Fruit fly (Drosophila melanogaster) Kc167 (cell line): ENCODE data around the gene ERp44.

Experiments used
- insv ChIP-seq: fragments of >200 bp; optimal IDR thresholded peaks from 3 replicates; lab custom pipeline; 2018; ENCODE audit warnings: missing external identifiers
- psq ChIP-seq: fragments of >200 bp; optimal IDR thresholded peaks from 2 replicates; lab custom pipeline; 2017; ENCODE audit warnings: missing external identifiers
- ttk ChIP-seq: sonication (Bioruptor generic); optimal IDR thresholded peaks from 2 replicates; lab custom pipeline; 2017; ENCODE audit warnings: missing external identifiers

- no peak for TF ChIP-seq insv (lab: Kevin White, UChicago)
- TF ChIP-seq ttk: no peak
- TF ChIP-seq psq (lab: Kevin White, UChicago): no peak
Measured at dm6 chrX:16286083-16286666, 11.3 kb downstream of the ERp44 start, which contains the start of gene UQCR-14.
